Worm (Caenorhabditis elegans) whole organism, young adult: Measurements from ENCODE around the gene C05A2.4.
A peak's percentile ranks its signal among the peaks of the same experiment; 100 is the strongest.

Experiments used
- B0336.3 ChIP-seq: fragments of 200-800 bp; sonication (Bioruptor generic); IDR thresholded peaks from 2 replicates; pipeline ENCODE4 v1.3.6; 2022; ENCODE audit warnings: missing genetic modification characterization, missing compliant biosample characterization
- C17E4.6 ChIP-seq: fragments of 200-800 bp; sonication (Bioruptor generic); IDR thresholded peaks from 2 replicates; pipeline ENCODE4 v1.3.6; 2022; ENCODE audit warnings: missing genetic modification reagents, missing genetic modification characterization, missing compliant biosample characterization
- D2030.7 ChIP-seq: fragments of 200-800 bp; sonication (Bioruptor generic); IDR thresholded peaks from 2 replicates; pipeline ENCODE4 v1.3.6; 2022; ENCODE audit warnings: missing genetic modification reagents, missing genetic modification characterization, missing compliant biosample characterization
- F10E7.11 ChIP-seq: sonication (generic microtip); optimal IDR thresholded peaks from 2 replicates; lab custom pipeline; 2017; ENCODE audit warnings: mild to moderate bottlenecking, missing genetic modification characterization, moderate library complexity, missing compliant biosample characterization
- F39B2.1 ChIP-seq: fragments of 200-800 bp; sonication (Bioruptor generic); IDR thresholded peaks from 2 replicates; pipeline ENCODE4 v1.3.6; 2022; ENCODE audit warnings: missing genetic modification reagents, missing genetic modification characterization, missing compliant biosample characterization
- K12H6.12 ChIP-seq: fragments of 200-800 bp; sonication (Bioruptor generic); optimal IDR thresholded peaks from 2 replicates; lab custom pipeline; 2018; ENCODE audit warnings: mild to moderate bottlenecking, missing genetic modification characterization, missing compliant biosample characterization
- Y53G8AR.9 ChIP-seq: fragments of 200-800 bp; sonication (Bioruptor generic); conservative IDR thresholded peaks from 2 replicates; pipeline ENCODE4 v1.3.6; 2022; ENCODE audit warnings: missing genetic modification reagents, missing genetic modification characterization, missing compliant biosample characterization
- Y95B8A.8 ChIP-seq: fragments of 200-800 bp; sonication (Bioruptor generic); IDR thresholded peaks from 2 replicates; pipeline ENCODE4 v1.3.6; 2022; ENCODE audit warnings: missing genetic modification reagents, missing genetic modification characterization, missing compliant biosample characterization
- atf-7 ChIP-seq: sonication (generic microtip); optimal IDR thresholded peaks from 2 replicates; lab custom pipeline; 2017; ENCODE audit warnings: mild to moderate bottlenecking, missing genetic modification characterization, missing compliant biosample characterization
- attf-5 ChIP-seq: fragments of 200-800 bp; sonication (Bioruptor generic); optimal IDR thresholded peaks from 2 replicates; lab custom pipeline; 2018; ENCODE audit warnings: mild to moderate bottlenecking, missing genetic modification characterization, missing compliant biosample characterization
- cebp-2 ChIP-seq: fragments of 200-800 bp; sonication (Bioruptor generic); IDR thresholded peaks from 2 replicates; pipeline ENCODE4 v1.3.6; 2022; ENCODE audit warnings: missing genetic modification characterization, missing compliant biosample characterization
- ceh-91 ChIP-seq: fragments of 200-800 bp; sonication (Bioruptor generic); IDR thresholded peaks from 2 replicates; pipeline ENCODE4 v1.3.6; 2022; ENCODE audit warnings: missing genetic modification reagents, missing genetic modification characterization, missing compliant biosample characterization
- chd-7 ChIP-seq: sonication (generic microtip); optimal IDR thresholded peaks from 2 replicates; lab custom pipeline; 2016; ENCODE audit warnings: mild to moderate bottlenecking, missing genetic modification characterization, moderate library complexity, missing compliant biosample characterization
- dox-1 ChIP-seq: fragments of 200-800 bp; sonication (Bioruptor generic); IDR thresholded peaks from 2 replicates; pipeline ENCODE4 v1.3.6; 2022; ENCODE audit warnings: missing genetic modification reagents, missing genetic modification characterization, missing compliant biosample characterization
- efl-1 ChIP-seq: fragments of 150-350 bp; optimal IDR thresholded peaks from 2 replicates; lab custom pipeline; 2014; ENCODE audit warnings: missing biosample characterization, missing genetic modification reagents, missing genetic modification characterization
- ets-4 ChIP-seq: fragments of 200-800 bp; sonication (Bioruptor generic); optimal IDR thresholded peaks from 2 replicates; lab custom pipeline; 2018; ENCODE audit warnings: mild to moderate bottlenecking, missing genetic modification characterization, missing compliant biosample characterization
- him-1 ChIP-seq: sonication (generic microtip); optimal IDR thresholded peaks from 2 replicates; lab custom pipeline; 2016; ENCODE audit warnings: missing genotype, missing genetic modification reagents, missing genetic modification characterization, missing compliant biosample characterization
- hlh-26 ChIP-seq: fragments of 200-800 bp; sonication (Bioruptor generic); conservative IDR thresholded peaks from 2 replicates; pipeline ENCODE4 v1.3.6; 2022; ENCODE audit warnings: missing genetic modification reagents, missing genetic modification characterization, missing compliant biosample characterization
- hmg-1.2 ChIP-seq: fragments of 200-800 bp; sonication (Bioruptor generic); IDR thresholded peaks from 2 replicates; pipeline ENCODE4 v1.3.6; 2022; ENCODE audit warnings: missing genetic modification reagents, missing genetic modification characterization, missing compliant biosample characterization
- hrde-1 ChIP-seq: sonication (generic microtip); optimal IDR thresholded peaks from 2 replicates; lab custom pipeline; 2016; ENCODE audit warnings: missing genetic modification characterization, mild to moderate bottlenecking, missing compliant biosample characterization, moderate library complexity, missing genotype, missing genetic modification reagents, borderline replicate concordance
- hsf-1 ChIP-seq: fragments of 200-800 bp; sonication (Bioruptor generic); IDR thresholded peaks from 2 replicates; pipeline ENCODE4 v1.3.6; 2022; ENCODE audit warnings: missing genetic modification reagents, missing genetic modification characterization, missing compliant biosample characterization
- lag-1 ChIP-seq: fragments of 200-800 bp; sonication (Bioruptor generic); IDR thresholded peaks from 2 replicates; pipeline ENCODE4 v1.3.6; 2022; ENCODE audit warnings: missing genetic modification reagents, missing genetic modification characterization, missing compliant biosample characterization
- lin-26 ChIP-seq: fragments of 200-800 bp; sonication (Bioruptor generic); IDR thresholded peaks from 2 replicates; pipeline ENCODE4 v1.3.6; 2022; ENCODE audit warnings: missing genetic modification reagents, missing genetic modification characterization, missing compliant biosample characterization
- lin-54 ChIP-seq: fragments of 200-800 bp; sonication (Bioruptor generic); optimal IDR thresholded peaks from 2 replicates; lab custom pipeline; 2018; ENCODE audit warnings: mild to moderate bottlenecking, missing genetic modification characterization, missing compliant biosample characterization
- lsl-1 ChIP-seq: fragments of 200-800 bp; sonication (Bioruptor generic); optimal IDR thresholded peaks from 2 replicates; lab custom pipeline; 2018; ENCODE audit warnings: mild to moderate bottlenecking, missing genetic modification characterization, moderate library complexity, missing compliant biosample characterization
- lsy-27 ChIP-seq: sonication (generic microtip); optimal IDR thresholded peaks from 2 replicates; lab custom pipeline; 2017; ENCODE audit warnings: missing genetic modification characterization, mild to moderate bottlenecking, missing compliant biosample characterization, antibody characterized with exemption, missing genotype, borderline replicate concordance; ENCODE audit not compliant: insufficient read depth
- madf-10 ChIP-seq: sonication (generic microtip); optimal IDR thresholded peaks from 2 replicates; lab custom pipeline; 2016; ENCODE audit warnings: mild to moderate bottlenecking, missing genetic modification characterization, missing compliant biosample characterization
- madf-6 ChIP-seq: fragments of 200-800 bp; sonication (Bioruptor generic); IDR thresholded peaks from 2 replicates; pipeline ENCODE4 v1.3.6; 2022; ENCODE audit warnings: missing genetic modification reagents, missing genetic modification characterization, missing compliant biosample characterization
- madf-8 ChIP-seq: fragments of 200-800 bp; sonication (Bioruptor generic); conservative IDR thresholded peaks from 2 replicates; pipeline ENCODE4 v1.3.6; 2022; ENCODE audit warnings: missing genetic modification reagents, missing genetic modification characterization, missing compliant biosample characterization
- mes-4 ChIP-seq: sonication (generic microtip); optimal IDR thresholded peaks from 2 replicates; lab custom pipeline; 2016; ENCODE audit warnings: missing genotype, missing genetic modification characterization, missing compliant biosample characterization
- mxl-1 ChIP-seq: sonication (generic microtip); optimal IDR thresholded peaks from 2 replicates; lab custom pipeline; 2016; ENCODE audit warnings: missing genetic modification characterization, missing compliant biosample characterization
- nfya-1 ChIP-seq: sonication (generic microtip); optimal IDR thresholded peaks from 2 replicates; lab custom pipeline; 2017; ENCODE audit warnings: antibody characterized with exemption, missing compliant biosample characterization, missing genetic modification characterization, borderline replicate concordance; ENCODE audit not compliant: insufficient read depth
- nfyb-1 ChIP-seq: fragments of 200-800 bp; sonication (Bioruptor generic); IDR thresholded peaks from 2 replicates; pipeline ENCODE4 v1.3.6; 2022; ENCODE audit warnings: missing genetic modification reagents, missing genetic modification characterization, missing compliant biosample characterization
- snpc-1.1 ChIP-seq: sonication (generic microtip); optimal IDR thresholded peaks from 2 replicates; lab custom pipeline; 2017; ENCODE audit warnings: missing genetic modification characterization, mild to moderate bottlenecking, missing compliant biosample characterization, antibody characterized with exemption, moderate library complexity, missing genotype, missing genetic modification reagents; ENCODE audit not compliant: insufficient read depth
- snpc-1.3 ChIP-seq: sonication (generic microtip); optimal IDR thresholded peaks from 2 replicates; lab custom pipeline; 2017; ENCODE audit warnings: missing genetic modification characterization, mild to moderate bottlenecking, missing compliant biosample characterization, antibody characterized with exemption, moderate library complexity, missing genotype, missing genetic modification reagents; ENCODE audit not compliant: insufficient read depth
- sptf-2 ChIP-seq: fragments of 200-800 bp; sonication (Bioruptor generic); optimal IDR thresholded peaks from 2 replicates; lab custom pipeline; 2018; ENCODE audit warnings: mild to moderate bottlenecking, missing genetic modification characterization, missing compliant biosample characterization
- tlf-1 ChIP-seq: fragments of 200-800 bp; sonication (Bioruptor generic); optimal IDR thresholded peaks from 2 replicates; lab custom pipeline; 2018; ENCODE audit warnings: mild to moderate bottlenecking, missing genetic modification characterization, missing compliant biosample characterization
- xnd-1 ChIP-seq: sonication (generic microtip); optimal IDR thresholded peaks from 2 replicates; lab custom pipeline; 2016; ENCODE audit warnings: missing genotype, missing genetic modification reagents, missing genetic modification characterization, missing compliant biosample characterization
- ztf-22 ChIP-seq: fragments of 200-800 bp; sonication (Bioruptor generic); optimal IDR thresholded peaks from 2 replicates; lab custom pipeline; 2018; ENCODE audit warnings: mild to moderate bottlenecking, missing genetic modification characterization, moderate library complexity, missing compliant biosample characterization
- ztf-25 ChIP-seq: fragments of 200-800 bp; sonication (Bioruptor generic); IDR thresholded peaks from 2 replicates; pipeline ENCODE4 v1.3.6; 2022; ENCODE audit warnings: missing genetic modification reagents, missing genetic modification characterization, missing compliant biosample characterization

C05A2.4 gene

ce11 chrV:10656958-10657357, 38.3 kb upstream of the C05A2.4 start, which contains the start of gene ugt-34:
TSS of gene ugt-34 (minus strand) at chrV:10656978.
- TF ChIP-seq mxl-1 (no peak), nfya-1 (no peak), mes-4 (no peak), Y53G8AR.9 (GFP tag; lab: Robert Waterston, UW) (no peak), lag-1 (no peak), madf-10 (tag; lab: Kevin White, UChicago) (no peak), nfyb-1 (GFP tag; lab: Robert Waterston, UW) (no peak)

- TF ChIP-seq ztf-25 (GFP tag; lab: Robert Waterston, UW): no peak
- 0 out of 2 replicates have a peak, but pooled peaks have one; percentile 14 for TF ChIP-seq cebp-2 (GFP tag; lab: Robert Waterston, UW)
These were observed 37.3 kb upstream of the C05A2.4 start, which contains the start of gene tut-2 for ce11 chrV:10657959-10658358. TSS of gene tut-2 (plus strand) at chrV:10658235.

DNA sequence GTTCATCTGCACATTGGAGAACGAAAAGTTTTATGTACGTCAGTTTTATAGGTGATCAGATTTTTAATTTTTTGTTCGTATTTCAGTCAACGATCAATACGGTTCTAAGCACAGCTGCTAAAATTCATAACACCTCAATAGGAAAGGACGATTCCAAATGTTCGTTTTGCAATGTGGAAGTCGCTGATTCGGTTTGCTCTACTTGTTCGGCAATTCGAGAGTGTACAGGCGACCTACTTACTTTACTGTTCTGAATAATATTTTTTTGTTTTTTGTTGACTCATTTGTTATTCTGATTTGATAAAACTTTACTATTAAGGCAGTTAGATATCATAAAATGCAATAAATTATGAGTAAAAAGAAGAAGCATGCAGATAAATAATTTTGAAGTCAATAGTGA, 35.9 kb upstream of the C05A2.4 start:
- TF ChIP-seq D2030.7 (GFP tag; lab: Robert Waterston, UW) (0 out of 2 replicates have a peak, but pooled peaks have one; percentile 12), madf-6 (peak; percentile 58), ets-4 (GFP tag; lab: Kevin White, UChicago) (no peak), him-1 (tag; lab: Kevin White, UChicago) (peak; percentile 5), lin-54 (peak; percentile 16), hsf-1 (0 out of 2 replicates have a peak, but pooled peaks have one; percentile 43), Y95B8A.8 (no peak), mxl-1 (peak; percentile 10), atf-7 (no peak), tlf-1 (GFP tag; lab: Kevin White, UChicago) (no peak), hrde-1 (tag; lab: Kevin White, UChicago) (peak; percentile 59), lin-26 (GFP tag; lab: Robert Waterston, UW) (peak; percentile 27; the same call in 1 of the 2 replicates), hlh-26 (GFP tag; lab: Robert Waterston, UW) (no peak), C17E4.6 (GFP tag; lab: Robert Waterston, UW) (0 out of 2 replicates have a peak, but pooled peaks have one; percentile 43), B0336.3 (peak; percentile 29; the same call in 1 of the 2 replicates)

- no peak for TF ChIP-seq F39B2.1 (GFP tag; lab: Robert Waterston, UW)
- TF ChIP-seq lsl-1 (GFP tag; lab: Kevin White, UChicago): peak; percentile 51
- no peak for TF ChIP-seq snpc-1.3 (tag; lab: Kevin White, UChicago)
- TF ChIP-seq lin-54: peak; percentile 77
- no peak for TF ChIP-seq sptf-2 (GFP tag; lab: Kevin White, UChicago)
- TF ChIP-seq K12H6.12 (tag; lab: Kevin White, UChicago): no peak
- TF ChIP-seq xnd-1 (tag; lab: Kevin White, UChicago): peak; percentile 66
- TF ChIP-seq madf-8 (GFP tag; lab: Robert Waterston, UW): peak; percentile 55
- TF ChIP-seq dox-1 (GFP tag; lab: Robert Waterston, UW): no peak
- no peak for TF ChIP-seq lsy-27
- TF ChIP-seq F10E7.11 (tag; lab: Kevin White, UChicago): no peak
- TF ChIP-seq nfyb-1 (GFP tag; lab: Robert Waterston, UW): 0 out of 2 replicates have a peak, but pooled peaks have one; percentile 29
- peak; percentile 51 for TF ChIP-seq efl-1 (GFP tag; lab: Kevin White, UChicago)
- TF ChIP-seq hmg-1.2 (GFP tag; lab: Robert Waterston, UW): no peak
- TF ChIP-seq attf-5 (GFP tag; lab: Kevin White, UChicago): peak; percentile 64
- peak; percentile 76 for TF ChIP-seq madf-6
- TF ChIP-seq ceh-91: peak; percentile 47; the same call in 1 of the 2 replicates
- no peak for TF ChIP-seq ztf-22 (GFP tag; lab: Kevin White, UChicago)
- TF ChIP-seq snpc-1.1 (tag; lab: Kevin White, UChicago): no peak
- no peak for TF ChIP-seq chd-7
These were observed 33.8 kb upstream of the C05A2.4 start, which contains the start of gene sqv-4 for ce11 chrV:10661417-10661945. TSS of gene sqv-4 (minus strand) at chrV:10661467.
